Fruit fly (Drosophila melanogaster) Kc167 (cell line): Measurements from ENCODE around the gene hgo.

Source experiments
- Myc ChIP-seq: fragments of >200 bp; optimal IDR thresholded peaks from 2 replicates; lab custom pipeline; 2017; ENCODE audit warnings: missing external identifiers
- Sin3A ChIP-seq: fragments of >200 bp; optimal IDR thresholded peaks from 2 replicates; lab custom pipeline; 2018; ENCODE audit warnings: missing external identifiers
- h ChIP-seq: fragments of >200 bp; optimal IDR thresholded peaks from 3 replicates; lab custom pipeline; 2018; ENCODE audit warnings: missing external identifiers
- insv ChIP-seq: fragments of >200 bp; optimal IDR thresholded peaks from 3 replicates; lab custom pipeline; 2018; ENCODE audit warnings: missing external identifiers
- psq ChIP-seq: fragments of >200 bp; optimal IDR thresholded peaks from 2 replicates; lab custom pipeline; 2017; ENCODE audit warnings: missing external identifiers
- ttk ChIP-seq: sonication (Bioruptor generic); optimal IDR thresholded peaks from 2 replicates; lab custom pipeline; 2017; ENCODE audit warnings: missing external identifiers

DNA sequence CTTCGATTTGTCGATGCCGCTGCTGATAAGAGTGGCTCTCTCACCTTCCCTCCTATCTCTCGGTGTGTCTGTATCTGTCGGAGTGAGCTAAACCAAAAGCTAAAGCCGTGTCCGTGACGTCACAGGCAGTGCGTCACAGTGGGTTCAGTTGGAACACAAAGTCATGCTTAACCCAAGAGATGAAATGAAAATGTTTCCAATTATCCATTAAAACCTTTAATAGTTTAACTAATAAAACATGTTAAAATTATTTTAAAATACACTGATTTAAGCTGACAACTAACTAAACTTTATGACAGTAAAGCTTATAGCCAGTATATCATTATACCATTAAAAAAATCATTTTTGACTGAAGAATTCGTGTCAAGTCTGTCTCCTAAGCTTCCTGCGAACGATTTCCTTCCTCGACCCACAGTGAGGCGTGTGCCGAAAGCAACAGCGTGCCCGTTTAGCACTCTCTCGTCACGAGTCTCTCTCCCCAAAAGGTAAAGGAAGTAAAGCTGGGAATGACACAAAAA lies 23.1 kb upstream of the hgo start, which contains the start of gene Idua:
- TF ChIP-seq Sin3A (lab: Kevin White, UChicago) (no peak), h (lab: Kevin White, UChicago) (no peak), Myc (lab: Kevin White, UChicago) (no peak), insv (lab: Kevin White, UChicago) (no peak), psq (no peak), ttk (lab: Kevin White, UChicago) (no peak)
